Fruit fly (Drosophila melanogaster): ENCODE data around the gene CG11737.

CG11737 gene

DNA sequence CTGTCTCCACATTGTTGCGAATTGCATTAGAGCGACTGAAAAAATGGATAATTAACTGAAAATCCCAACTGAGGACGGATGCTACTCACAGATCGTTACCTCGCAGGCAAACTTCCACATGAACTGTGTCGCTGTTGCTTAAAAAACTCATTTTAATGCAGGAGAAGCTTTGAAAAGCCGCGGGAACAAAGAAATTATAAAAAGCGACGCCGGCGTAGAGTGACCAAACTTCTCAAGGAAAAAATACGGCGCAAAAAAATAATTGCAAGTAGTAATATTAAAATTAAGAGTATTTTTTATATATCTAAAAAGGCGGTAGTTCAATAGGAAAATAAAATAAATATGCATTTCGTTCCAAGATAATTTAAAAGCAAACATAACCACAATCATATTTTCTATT lies 43.9 kb downstream of the CG11737 start, which contains the start of gene pch2:
Gene pch2, minus strand, starts transcription at position 243 of the 400 bp plus-strand sequence.
- TF ChIP-seq noc (tag; optimal IDR thresholded peaks at IDR 0.05), result no peak

DNA sequence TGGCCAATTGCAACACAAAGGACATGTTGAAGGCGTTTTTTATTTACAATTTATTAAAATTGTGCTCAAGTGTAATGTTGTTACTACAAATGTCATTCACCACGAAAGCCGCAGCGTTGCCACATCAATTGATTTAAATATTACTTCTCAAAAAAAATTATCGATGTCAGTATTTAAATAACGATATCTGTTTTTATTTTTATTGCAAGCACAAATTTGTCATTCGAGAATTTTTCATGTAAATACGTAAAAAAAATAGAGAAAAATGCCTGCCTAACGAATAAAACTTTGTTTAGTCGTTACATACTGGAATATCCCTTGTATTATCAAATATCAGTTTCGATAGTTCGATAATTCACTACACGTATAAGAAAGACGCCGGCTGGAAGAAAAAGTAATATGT lies 44.8 kb downstream of the CG11737 start, which contains the start of the genes mRpS18A and CG31460:
Gene mRpS18A, minus strand, starts transcription at position 110 of the 403 bp plus-strand sequence.
Gene CG31460, plus strand, starts transcription at position 190 of the 403 bp plus-strand sequence.
- no peak for TF ChIP-seq noc (tag; optimal IDR thresholded peaks at IDR 0.05)

DNA sequence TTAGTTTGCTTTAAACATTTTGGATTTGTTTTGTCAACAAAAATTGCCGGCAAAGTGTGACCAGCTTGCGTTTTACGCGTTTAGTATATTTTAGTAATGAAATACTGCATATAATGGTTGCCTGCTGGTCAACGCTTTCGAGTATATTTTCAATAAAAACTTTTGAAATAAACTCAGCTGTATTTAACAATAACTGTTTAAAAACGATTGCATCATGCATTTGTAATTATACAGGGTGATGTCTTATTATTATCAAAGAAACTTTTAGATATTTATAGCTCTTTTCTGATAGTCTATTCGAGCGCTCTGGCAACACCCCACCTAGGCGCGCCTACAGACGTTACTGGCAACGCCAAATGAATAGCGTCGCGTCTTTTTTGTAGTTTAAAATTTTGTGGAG lies 46.1 kb downstream of the CG11737 start, which contains the start of gene Cenp-C:
Gene Cenp-C, plus strand, starts transcription at position 332 of the 400 bp plus-strand sequence.
- TF ChIP-seq noc (tag; optimal IDR thresholded peaks at IDR 0.05), result no peak

Data from whole organism, larva.